Fruit fly (Drosophila melanogaster) whole organism: ENCODE data around the gene Takl1.

Experiments used
- Dll ChIP-seq: fragments of >200 bp; optimal IDR thresholded peaks from 2 replicates; lab custom pipeline; 2017
- psq ChIP-seq: fragments of >200 bp; optimal IDR thresholded peaks from 2 replicates; lab custom pipeline; 2017
- usp ChIP-seq: fragments of >200 bp; optimal IDR thresholded peaks from 2 replicates; lab custom pipeline; 2017; ENCODE audit warnings: missing biosample characterization, missing genetic modification characterization, mixed read lengths

dm6 chr3R:20782104-20782654 is 9.8 kb upstream of the Takl1 start:
- TF ChIP-seq usp (GFP tag; lab: Kevin White, UChicago) (no peak), psq (no peak), Dll (lab: Kevin White, UChicago) (no peak)
